Fruit fly (Drosophila melanogaster) whole organism, embryonic: ENCODE results near the gene CG11843.
A peak's percentile ranks its signal among the peaks of the same experiment; 100 is the strongest.

Experiments used
- Atf-2 ChIP-seq: fragments of 200-800 bp; sonication (Bioruptor generic); optimal IDR thresholded peaks from 2 replicates; lab custom pipeline; 2016; ENCODE audit warnings: missing biosample characterization, missing genetic modification characterization
- BEAF-32 ChIP-seq: fragments of 200-800 bp; sonication (Bioruptor generic); optimal IDR thresholded peaks from 3 replicates; lab custom pipeline; 2017; ENCODE audit warnings: missing biosample characterization, missing genetic modification characterization, mild to moderate bottlenecking, moderate library complexity, missing genetic modification reagents
- C15 ChIP-seq: fragments of 200-800 bp; sonication (Bioruptor generic); IDR thresholded peaks from 3 replicates; pipeline ENCODE4 v1.3.6; 2022; ENCODE audit warnings: missing biosample characterization, missing genetic modification characterization
- CG11093 ChIP-seq: fragments of 200-800 bp; sonication (Bioruptor generic); IDR thresholded peaks from 3 replicates; pipeline ENCODE4 v1.3.6; 2022; ENCODE audit warnings: missing biosample characterization, missing genetic modification characterization
- CG11456 ChIP-seq: fragments of 200-800 bp; sonication (Bioruptor generic); IDR thresholded peaks from 3 replicates; pipeline ENCODE4 v1.3.6; 2022; ENCODE audit warnings: missing biosample characterization, missing genetic modification characterization
- CG11696 ChIP-seq: fragments of 200-800 bp; sonication (Bioruptor generic); IDR thresholded peaks from 2 replicates; pipeline ENCODE4 v1.3.6; 2022; ENCODE audit warnings: missing biosample characterization, missing genetic modification characterization
- CG12744 ChIP-seq: fragments of 200-800 bp; sonication (Bioruptor generic); optimal IDR thresholded peaks from 2 replicates; lab custom pipeline; 2016; ENCODE audit warnings: missing biosample characterization, missing genetic modification characterization
- CG12942 ChIP-seq: fragments of 200-800 bp; sonication (Bioruptor generic); optimal IDR thresholded peaks from 3 replicates; lab custom pipeline; 2016; ENCODE audit warnings: missing biosample characterization, missing genetic modification characterization
- CG13424 ChIP-seq: fragments of 200-800 bp; sonication (Bioruptor generic); optimal IDR thresholded peaks from 2 replicates; lab custom pipeline; 2019; ENCODE audit warnings: missing biosample characterization, mild to moderate bottlenecking, missing genetic modification characterization, moderate library complexity
- CG15269 ChIP-seq: fragments of 200-800 bp; sonication (Bioruptor generic); optimal IDR thresholded peaks from 2 replicates; lab custom pipeline; 2018; ENCODE audit warnings: missing biosample characterization, mild to moderate bottlenecking, missing genetic modification characterization, moderate library complexity
- CG1529 ChIP-seq: fragments of 200-800 bp; sonication (Bioruptor generic); optimal IDR thresholded peaks from 3 replicates; lab custom pipeline; 2018; ENCODE audit warnings: missing biosample characterization, missing genetic modification characterization
- CG15479 ChIP-seq: fragments of 200-800 bp; sonication (Bioruptor generic); optimal IDR thresholded peaks from 3 replicates; lab custom pipeline; 2019; ENCODE audit warnings: missing biosample characterization, mild to moderate bottlenecking, missing genetic modification characterization, moderate library complexity
- CG2889 ChIP-seq: fragments of 200-800 bp; sonication (Bioruptor generic); IDR thresholded peaks from 3 replicates; pipeline ENCODE4 v1.3.6; 2022; ENCODE audit warnings: missing biosample characterization, missing genetic modification characterization
- CG6254 ChIP-seq: fragments of 200-800 bp; sonication (Bioruptor generic); optimal IDR thresholded peaks from 3 replicates; lab custom pipeline; 2017; ENCODE audit warnings: mild to moderate bottlenecking, missing biosample characterization, missing genetic modification reagents, missing genetic modification characterization
- CG6654 ChIP-seq: fragments of 200-800 bp; sonication (Bioruptor generic); optimal IDR thresholded peaks from 2 replicates; lab custom pipeline; 2017; ENCODE audit warnings: missing biosample characterization, mild to moderate bottlenecking, missing genetic modification characterization
- CG8359 ChIP-seq: fragments of 200-800 bp; sonication (Bioruptor generic); optimal IDR thresholded peaks from 2 replicates; lab custom pipeline; 2017; ENCODE audit warnings: missing biosample characterization, mild to moderate bottlenecking, missing genetic modification characterization, borderline replicate concordance
- CG9215 ChIP-seq: fragments of 200-800 bp; sonication (Bioruptor generic); IDR thresholded peaks from 2 replicates; pipeline ENCODE4 v1.3.6; 2022; ENCODE audit warnings: missing biosample characterization, missing genetic modification characterization
- CG9797 ChIP-seq: fragments of 200-800 bp; sonication (Bioruptor generic); optimal IDR thresholded peaks from 3 replicates; lab custom pipeline; 2018; ENCODE audit warnings: missing biosample characterization, mild to moderate bottlenecking, missing genetic modification characterization
- Camta ChIP-seq: fragments of 200-800 bp; sonication (Bioruptor generic); optimal IDR thresholded peaks from 2 replicates; lab custom pipeline; 2016; ENCODE audit warnings: missing biosample characterization, missing genetic modification characterization
- Dad ChIP-seq: fragments of 200-800 bp; sonication (Bioruptor generic); optimal IDR thresholded peaks from 3 replicates; lab custom pipeline; 2016; ENCODE audit warnings: missing biosample characterization, missing genetic modification characterization
- Doc3 ChIP-seq: fragments of 200-800 bp; sonication (Bioruptor generic); IDR thresholded peaks from 3 replicates; pipeline ENCODE4 v1.3.6; 2022; ENCODE audit warnings: missing biosample characterization, missing genetic modification characterization; ENCODE audit not compliant: partially characterized antibody
- Dp ChIP-seq: fragments of 200-800 bp; sonication (Bioruptor generic); optimal IDR thresholded peaks from 2 replicates; lab custom pipeline; 2018; ENCODE audit warnings: missing biosample characterization, mild to moderate bottlenecking, missing genetic modification characterization, moderate library complexity
- Eip74EF ChIP-seq, 2 experiments: fragments of 200-800 bp in 1 of 2; fragments of >200 bp in 1 of 2; sonication (Bioruptor generic) in 1 of 2; optimal IDR thresholded peaks; 2 replicates each; lab custom pipeline; 2017 to 2019; ENCODE audit warnings: missing biosample characterization in 2 of 2, missing genetic modification characterization in 2 of 2, mild to moderate bottlenecking in 1 of 2, moderate library complexity in 1 of 2
- HLH54F ChIP-seq: fragments of 200-800 bp; sonication (Bioruptor generic); optimal IDR thresholded peaks from 3 replicates; lab custom pipeline; 2016; ENCODE audit warnings: missing biosample characterization, missing genetic modification characterization
- Hr3 ChIP-seq: fragments of 200-800 bp; sonication (Bioruptor generic); optimal IDR thresholded peaks from 3 replicates; lab custom pipeline; 2016; ENCODE audit warnings: missing biosample characterization, missing genetic modification characterization
- Jarid2 ChIP-seq: fragments of 200-800 bp; sonication (Bioruptor generic); optimal IDR thresholded peaks from 3 replicates; lab custom pipeline; 2017; ENCODE audit warnings: mild to moderate bottlenecking, missing biosample characterization, missing genetic modification reagents, missing genetic modification characterization
- Lpt ChIP-seq: fragments of >200 bp; optimal IDR thresholded peaks from 2 replicates; lab custom pipeline; 2018; ENCODE audit warnings: missing biosample characterization, missing genetic modification characterization
- MBD-R2 ChIP-seq: fragments of 200-800 bp; sonication (Bioruptor generic); IDR thresholded peaks from 2 replicates; pipeline ENCODE4 v1.3.6; 2022; ENCODE audit warnings: missing biosample characterization, missing genetic modification characterization
- Med ChIP-seq: fragments of 200-800 bp; sonication (Bioruptor generic); peaks from one replicate; lab custom pipeline; 2016; ENCODE audit warnings: missing biosample characterization, missing genetic modification characterization, mild to moderate bottlenecking, inconsistent platforms, moderate library complexity
- Neu2 ChIP-seq: fragments of 200-800 bp; sonication (Bioruptor generic); optimal IDR thresholded peaks from 3 replicates; lab custom pipeline; 2016; ENCODE audit warnings: missing biosample characterization, missing genetic modification characterization, borderline replicate concordance
- Nf-YA ChIP-seq: fragments of 200-800 bp; sonication (Bioruptor generic); IDR thresholded peaks from 2 replicates; pipeline ENCODE4 v1.3.6; 2022; ENCODE audit warnings: missing biosample characterization, missing genetic modification characterization
- Opbp ChIP-seq: fragments of 200-800 bp; sonication (Bioruptor generic); IDR thresholded peaks from 3 replicates; pipeline ENCODE4 v1.3.6; 2022; ENCODE audit warnings: missing biosample characterization, missing genetic modification characterization; ENCODE audit not compliant: partially characterized antibody
- Rfx ChIP-seq: fragments of 200-800 bp; sonication (Bioruptor generic); IDR thresholded peaks from 2 replicates; pipeline ENCODE4 v1.3.6; 2022; ENCODE audit warnings: missing biosample characterization, missing genetic modification characterization
- abd-A ChIP-seq: fragments of 200-800 bp; sonication (Bioruptor generic); optimal IDR thresholded peaks from 3 replicates; lab custom pipeline; 2019; ENCODE audit warnings: missing biosample characterization, mild to moderate bottlenecking, missing genetic modification characterization, moderate library complexity
- ara ChIP-seq: fragments of 200-800 bp; sonication (Bioruptor generic); IDR thresholded peaks from 2 replicates; pipeline ENCODE4 v1.3.6; 2022; ENCODE audit warnings: missing biosample characterization, missing genetic modification characterization
- chm ChIP-seq: fragments of 200-800 bp; sonication (Bioruptor generic); IDR thresholded peaks from 2 replicates; pipeline ENCODE4 v1.3.6; 2022; ENCODE audit warnings: missing biosample characterization, missing genetic modification characterization
- dan ChIP-seq: fragments of 200-800 bp; sonication (Bioruptor generic); IDR thresholded peaks from 2 replicates; pipeline ENCODE4 v1.3.6; 2022; ENCODE audit warnings: missing biosample characterization, missing genetic modification characterization
- ems ChIP-seq: fragments of 200-800 bp; sonication (Bioruptor generic); optimal IDR thresholded peaks from 3 replicates; lab custom pipeline; 2016; ENCODE audit warnings: missing biosample characterization, missing genetic modification characterization
- fd102C ChIP-seq: fragments of 200-800 bp; sonication (Bioruptor generic); optimal IDR thresholded peaks from 2 replicates; lab custom pipeline; 2018; ENCODE audit warnings: missing biosample characterization, mild to moderate bottlenecking, missing genetic modification characterization, moderate library complexity
- fd64A ChIP-seq: fragments of 200-800 bp; sonication (Bioruptor generic); optimal IDR thresholded peaks from 3 replicates; lab custom pipeline; 2018; ENCODE audit warnings: missing biosample characterization, mild to moderate bottlenecking, missing genetic modification characterization
- gcm2 ChIP-seq: fragments of 200-800 bp; sonication (Bioruptor generic); optimal IDR thresholded peaks from 2 replicates; lab custom pipeline; 2016; ENCODE audit warnings: missing biosample characterization, missing genetic modification characterization
- ham ChIP-seq: fragments of 200-800 bp; sonication (Bioruptor generic); IDR thresholded peaks from 2 replicates; pipeline ENCODE4 v1.3.6; 2022; ENCODE audit warnings: missing biosample characterization, missing genetic modification characterization
- klu ChIP-seq: fragments of 200-800 bp; sonication (Bioruptor generic); IDR thresholded peaks from 2 replicates; pipeline ENCODE4 v1.3.6; 2022; ENCODE audit warnings: missing biosample characterization, missing genetic modification characterization
- lbe ChIP-seq: fragments of 200-800 bp; sonication (Bioruptor generic); optimal IDR thresholded peaks from 2 replicates; lab custom pipeline; 2016; ENCODE audit warnings: missing biosample characterization, mild to moderate bottlenecking, missing genetic modification characterization
- lov ChIP-seq, 2 experiments: fragments of 200-800 bp in 1 of 2; fragments of >200 bp in 1 of 2; sonication (Bioruptor generic) in 1 of 2; IDR thresholded peaks in 1 of 2; optimal IDR thresholded peaks in 1 of 2; 2 replicates in 1 of 2; 3 replicates in 1 of 2; pipeline versions ENCODE4 v1.3.6 to Lab custom; 2017 to 2022; ENCODE audit warnings: missing biosample characterization in 1 of 2, missing genetic modification characterization in 1 of 2
- mirr ChIP-seq: fragments of 200-800 bp; sonication (Bioruptor generic); optimal IDR thresholded peaks from 3 replicates; lab custom pipeline; 2018; ENCODE audit warnings: missing biosample characterization, mild to moderate bottlenecking, missing genetic modification characterization
- nerfin-1 ChIP-seq: fragments of 200-800 bp; sonication (Bioruptor generic); optimal IDR thresholded peaks from 3 replicates; lab custom pipeline; 2019; ENCODE audit warnings: missing biosample characterization, mild to moderate bottlenecking, missing genetic modification characterization, moderate library complexity
- p53 ChIP-seq: fragments of 200-800 bp; sonication (Bioruptor generic); optimal IDR thresholded peaks from 2 replicates; lab custom pipeline; 2016; ENCODE audit warnings: missing biosample characterization, missing genetic modification characterization
- psq ChIP-seq: fragments of 200-800 bp; sonication (Bioruptor generic); optimal IDR thresholded peaks from 2 replicates; lab custom pipeline; 2017; ENCODE audit warnings: missing biosample characterization, missing genetic modification characterization
- pzg ChIP-seq: fragments of 200-800 bp; sonication (Bioruptor generic); optimal IDR thresholded peaks from 3 replicates; lab custom pipeline; 2018; ENCODE audit warnings: missing biosample characterization, mild to moderate bottlenecking, missing genetic modification characterization, moderate library complexity
- trh ChIP-seq: fragments of 200-800 bp; sonication (Bioruptor generic); optimal IDR thresholded peaks from 2 replicates; lab custom pipeline; 2016; ENCODE audit warnings: missing biosample characterization, missing genetic modification characterization

CG11843 gene

DNA sequence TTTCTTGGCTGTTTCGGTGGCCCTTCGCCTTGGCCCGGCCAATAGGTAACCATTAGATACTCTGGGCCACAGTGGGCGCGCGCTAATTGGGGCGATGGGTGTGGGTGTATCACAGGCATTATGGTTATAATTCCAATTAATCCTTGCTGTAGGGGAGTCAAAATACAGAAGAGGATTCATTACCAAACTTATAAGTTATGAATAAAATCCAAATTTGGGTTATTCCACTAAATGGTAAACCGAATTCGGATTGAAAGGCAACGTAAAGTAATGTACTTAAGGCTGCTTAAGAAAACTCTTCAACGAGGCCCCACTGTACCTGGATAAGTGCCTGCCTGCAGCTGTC, 35.5 kb downstream of the CG11843 start (continued):
- TF ChIP-seq dan (no peak), abd-A (tag; lab: Kevin White, UChicago) (peak; percentile 26), gcm2 (GFP tag; lab: Kevin White, UChicago) (no peak), C15 (GFP tag; lab: Robert Waterston, UW) (no peak), fd102C (GFP tag; lab: Kevin White, UChicago) (no peak), mirr (GFP tag; lab: Kevin White, UChicago) (no peak), p53 (GFP tag; lab: Kevin White, UChicago) (no peak), Eip74EF (GFP tag; optimal IDR thresholded peaks at IDR 0.05; lab: Kevin White, UChicago) (peak in 1 of 2 experiments; percentile 23), Rfx (GFP tag; lab: Robert Waterston, UW) (peak; percentile 64), Lpt (GFP tag; lab: Kevin White, UChicago) (no peak), ems (no peak), CG6654 (GFP tag; lab: Kevin White, UChicago) (no peak), Hr3 (GFP tag; lab: Kevin White, UChicago) (no peak), CG11093 (GFP tag; lab: Robert Waterston, UW) (peak; percentile 34; the same call in 1 of the 3 replicates), nerfin-1 (peak; percentile 52), CG9797 (GFP tag; lab: Kevin White, UChicago) (no peak), CG15269 (no peak), CG11696 (GFP tag; lab: Robert Waterston, UW) (no peak), chm (no peak), Nf-YA (GFP tag; lab: Robert Waterston, UW) (no peak), Jarid2 (GFP tag; lab: Kevin White, UChicago) (peak; percentile 33), Atf-2 (GFP tag; lab: Kevin White, UChicago) (no peak), CG2889 (GFP tag; lab: Robert Waterston, UW) (no peak), HLH54F (GFP tag; lab: Kevin White, UChicago) (no peak), CG12942 (GFP tag; lab: Kevin White, UChicago) (no peak), CG9215 (peak; percentile 60), pzg (GFP tag; lab: Kevin White, UChicago) (no peak), CG15479 (GFP tag; lab: Kevin White, UChicago) (no peak), CG1529 (GFP tag; lab: Kevin White, UChicago) (no peak), Neu2 (no peak), lov (optimal IDR thresholded peaks at IDR 0.05; lab: Kevin White, UChicago) (no peak), lov (GFP tag; IDR thresholded peaks at IDR 0.05; lab: Robert Waterston, UW) (no peak), CG13424 (no peak), CG12744 (GFP tag; lab: Kevin White, UChicago) (no peak), Camta (no peak), ham (GFP tag; lab: Robert Waterston, UW) (no peak), Med (GFP tag; lab: Kevin White, UChicago) (peak; percentile 85), Opbp (GFP tag; lab: Robert Waterston, UW) (no peak), CG8359 (peak; percentile 4), Doc3 (no peak), ara (no peak), Dad (no peak), klu (GFP tag; lab: Robert Waterston, UW) (peak; percentile 57; the same call in 1 of the 2 replicates), CG11456 (GFP tag; lab: Robert Waterston, UW) (0 out of 3 replicates have a peak, but pooled peaks have one; percentile 41), trh (GFP tag; lab: Kevin White, UChicago) (no peak), CG6254 (GFP tag; lab: Kevin White, UChicago) (no peak), Dp (no peak), lbe (GFP tag; lab: Kevin White, UChicago) (no peak), psq (GFP tag; lab: Kevin White, UChicago) (no peak), MBD-R2 (GFP tag; lab: Robert Waterston, UW) (no peak), BEAF-32 (GFP tag; lab: Kevin White, UChicago) (no peak), fd64A (no peak)
